Worm (Caenorhabditis elegans) whole organism, mixed stage, embryonic: ENCODE data around the gene srx-33.

ENCODE experiments used
- blmp-1 ChIP-seq: fragments of 150-350 bp; optimal IDR thresholded peaks from 2 replicates; lab custom pipeline; 2014; ENCODE audit warnings: missing biosample characterization, missing genetic modification characterization
- ces-1 ChIP-seq: fragments of 150-350 bp; optimal IDR thresholded peaks from 2 replicates; lab custom pipeline; 2014; ENCODE audit warnings: missing biosample characterization, missing genetic modification reagents, missing genetic modification characterization
- drap-1 ChIP-seq: fragments of 200-800 bp; sonication (Bioruptor generic); optimal IDR thresholded peaks from 3 replicates; lab custom pipeline; 2018; ENCODE audit warnings: mild to moderate bottlenecking, missing genetic modification characterization, missing compliant biosample characterization
- mep-1 ChIP-seq: fragments of 150-350 bp; optimal IDR thresholded peaks from 2 replicates; lab custom pipeline; 2017; ENCODE audit warnings: missing biosample characterization, missing genetic modification reagents, missing genetic modification characterization, inconsistent platforms
- nhr-237 ChIP-seq: fragments of 150-350 bp; optimal IDR thresholded peaks from 2 replicates; lab custom pipeline; 2014; ENCODE audit warnings: missing biosample characterization, missing genetic modification characterization
- nhr-28 ChIP-seq: fragments of 150-350 bp; optimal IDR thresholded peaks from 2 replicates; lab custom pipeline; 2014; ENCODE audit warnings: missing biosample characterization, missing genetic modification characterization
- nhr-76 ChIP-seq: sonication (generic microtip); optimal IDR thresholded peaks from 2 replicates; lab custom pipeline; 2017; ENCODE audit warnings: missing biosample characterization, missing genetic modification characterization
- snpc-4 ChIP-seq: fragments of 150-350 bp; optimal IDR thresholded peaks from 2 replicates; lab custom pipeline; 2014; ENCODE audit warnings: missing biosample characterization, missing genetic modification characterization
- sptf-1 ChIP-seq: sonication (generic microtip); optimal IDR thresholded peaks from 2 replicates; lab custom pipeline; 2017; ENCODE audit warnings: mild to moderate bottlenecking, missing genetic modification characterization, moderate library complexity, missing compliant biosample characterization
- zip-8 ChIP-seq: fragments of 150-350 bp; optimal IDR thresholded peaks from 2 replicates; lab custom pipeline; 2014; ENCODE audit warnings: missing biosample characterization, missing genetic modification characterization
- ztf-11 ChIP-seq: fragments of 150-350 bp; optimal IDR thresholded peaks from 2 replicates; lab custom pipeline; 2014; ENCODE audit warnings: missing biosample characterization, missing genetic modification characterization

DNA sequence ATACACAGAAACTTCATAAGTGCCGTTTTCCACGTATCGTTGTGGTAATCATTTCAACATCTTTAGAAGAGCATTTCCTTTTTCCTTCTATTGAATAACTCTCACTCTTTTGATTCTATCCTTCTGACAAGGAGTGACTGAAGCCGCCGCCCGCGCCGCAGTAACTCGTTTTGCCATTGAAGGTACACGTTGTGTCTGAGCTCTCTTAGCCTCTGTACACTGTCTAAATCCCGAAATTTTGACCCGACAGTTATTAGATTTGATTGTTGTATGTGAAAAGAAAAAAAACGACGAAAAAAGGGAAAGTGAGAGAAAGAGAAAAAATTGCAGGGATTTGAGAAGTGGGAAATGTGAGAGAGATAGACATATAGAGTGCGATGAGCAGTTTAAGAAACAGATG is 7.4 kb downstream of the srx-33 start:
- peak; percentile 95 for TF ChIP-seq ces-1 (GFP tag; lab: Kevin White, UChicago)
- TF ChIP-seq zip-8 (tag; lab: Kevin White, UChicago) = no peak
- TF ChIP-seq ztf-11 (tag; lab: Kevin White, UChicago) = no peak
- no peak for TF ChIP-seq blmp-1
- TF ChIP-seq nhr-76 (tag; lab: Kevin White, UChicago) = no peak
- TF ChIP-seq sptf-1 (tag; lab: Kevin White, UChicago) = no peak
- TF ChIP-seq nhr-237 = no peak
- TF ChIP-seq mep-1 = no peak
- no peak for TF ChIP-seq drap-1 (GFP tag; lab: Kevin White, UChicago)
- TF ChIP-seq snpc-4 (tag; lab: Kevin White, UChicago) = no peak
- no peak for TF ChIP-seq nhr-28 (tag; lab: Kevin White, UChicago)
